Worm (Caenorhabditis elegans): ENCODE measurements around the gene tatn-1.

DNA sequence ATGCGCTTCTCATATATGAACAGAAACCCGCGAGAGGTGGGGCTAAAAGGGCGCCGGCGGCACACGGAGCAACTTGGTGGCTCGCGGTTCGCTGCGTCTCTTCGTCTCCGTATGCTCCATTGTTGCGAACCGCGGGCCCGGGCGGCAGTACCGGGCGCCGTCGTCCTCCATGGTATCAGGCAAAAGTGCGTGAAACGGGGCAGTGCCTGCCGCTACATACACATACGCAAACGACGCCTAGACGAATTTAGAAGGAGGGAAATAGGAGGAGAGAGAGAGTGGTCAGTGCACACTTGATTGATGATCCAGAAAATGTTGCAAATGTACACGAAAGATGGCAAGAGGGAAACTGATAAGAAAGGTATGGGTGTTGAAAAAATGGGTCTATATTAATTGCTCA, 46.3 kb upstream of the tatn-1 start:
- TF ChIP-seq aha-1 (tag; optimal IDR thresholded peaks at IDR 0.05) = no peak
- no peak for TF ChIP-seq ces-1 (GFP tag; optimal IDR thresholded peaks at IDR 0.05)
- TF ChIP-seq ztf-11 (tag; optimal IDR thresholded peaks at IDR 0.05) = no peak
- no peak for TF ChIP-seq ama-1 (optimal IDR thresholded peaks at IDR 0.05)
- TF ChIP-seq swsn-7 (tag; optimal IDR thresholded peaks at IDR 0.05) = no peak
- TF ChIP-seq unc-62 (GFP tag; optimal IDR thresholded peaks at IDR 0.05) = no peak
- no peak for TF ChIP-seq lsy-2 (tag; optimal IDR thresholded peaks at IDR 0.05)
- TF ChIP-seq nhr-11 (tag; optimal IDR thresholded peaks at IDR 0.05) = no peak

Data from whole organism, L1 larva.